Worm (Caenorhabditis elegans): ENCODE results near the gene Y62H9A.4.

Y62H9A.4 gene

DNA sequence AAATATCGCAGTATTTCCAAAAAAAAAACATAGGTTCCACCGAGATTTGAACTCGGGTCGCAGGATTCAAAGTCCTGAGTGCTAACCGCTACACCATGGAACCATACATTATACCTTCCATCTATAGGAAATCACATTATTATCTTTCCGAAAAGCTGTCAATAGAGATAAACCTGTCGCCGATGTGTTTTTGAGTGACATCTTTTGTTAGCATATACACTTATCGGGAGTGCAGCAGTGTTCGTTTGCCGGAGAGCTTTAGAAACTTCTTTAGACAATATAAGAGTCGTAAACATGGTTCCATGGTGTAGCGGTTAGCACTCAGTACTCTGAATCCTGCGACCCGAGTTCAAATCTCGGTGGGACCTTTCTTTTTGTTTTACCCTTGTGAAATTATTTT is 7.7 kb upstream of the Y62H9A.4 start:
- TF ChIP-seq zip-5 (tag; optimal IDR thresholded peaks at IDR 0.05) (no peak), hlh-15 (tag; optimal IDR thresholded peaks at IDR 0.05) (no peak), syd-9 (tag; optimal IDR thresholded peaks at IDR 0.05) (no peak), hlh-6 (tag; optimal IDR thresholded peaks at IDR 0.05) (no peak), pqm-1 (tag; optimal IDR thresholded peaks at IDR 0.05) (no peak), nhr-11 (tag; optimal IDR thresholded peaks at IDR 0.05) (no peak), ztf-16 (tag; optimal IDR thresholded peaks at IDR 0.05) (no peak), unc-86 (tag; optimal IDR thresholded peaks at IDR 0.05) (no peak), K09A11.1 (tag; optimal IDR thresholded peaks at IDR 0.05; ENCODE audit: insufficient read depth) (no peak), mec-3 (tag; optimal IDR thresholded peaks at IDR 0.05; ENCODE audit: borderline replicate concordance) (no peak), tbx-7 (tag; optimal IDR thresholded peaks at IDR 0.05) (no peak), ceh-18 (tag; optimal IDR thresholded peaks at IDR 0.05) (no peak)

DNA sequence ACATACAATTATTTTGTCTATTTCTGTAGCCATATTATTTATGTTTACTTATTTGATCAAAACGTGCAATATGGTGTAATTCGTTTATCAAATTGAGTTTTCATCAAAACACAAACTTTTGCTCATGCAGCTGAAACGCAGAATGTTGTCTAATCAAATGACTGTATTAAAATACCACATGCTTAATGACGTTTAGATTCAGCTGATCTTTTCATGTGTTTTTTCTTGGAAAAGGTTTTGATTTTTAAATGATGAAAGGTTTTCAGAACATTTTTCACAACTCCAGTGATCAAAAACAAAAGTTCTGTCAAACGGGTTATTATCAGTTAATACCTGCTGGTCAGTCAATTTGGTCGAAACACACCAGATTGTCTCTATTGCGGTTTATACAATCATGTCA is 4.7 kb upstream of the Y62H9A.4 start, which contains the start of gene Y62H9A.1:
TSS of gene Y62H9A.1 (plus strand) at position 282 of the 400 bp plus-strand sequence.
- TF ChIP-seq C08G9.2 (tag; optimal IDR thresholded peaks at IDR 0.05), result no peak
- no peak for TF ChIP-seq mec-3 (tag; optimal IDR thresholded peaks at IDR 0.05; ENCODE audit: borderline replicate concordance)
- no peak for TF ChIP-seq C38D4.7 (GFP tag; optimal IDR thresholded peaks at IDR 0.05)
- no peak for TF ChIP-seq ets-4 (tag; optimal IDR thresholded peaks at IDR 0.05)
- TF ChIP-seq ztf-16 (tag; optimal IDR thresholded peaks at IDR 0.05), result no peak
- no peak for TF ChIP-seq fkh-10 (GFP tag; optimal IDR thresholded peaks at IDR 0.05)
- TF ChIP-seq syd-9 (tag; optimal IDR thresholded peaks at IDR 0.05), result no peak
- no peak for TF ChIP-seq zip-5 (tag; optimal IDR thresholded peaks at IDR 0.05)
- no peak for TF ChIP-seq pax-1 (tag; optimal IDR thresholded peaks at IDR 0.05)
- no peak for TF ChIP-seq pqm-1 (tag; optimal IDR thresholded peaks at IDR 0.05)
- TF ChIP-seq T23F11.4 (GFP tag; optimal IDR thresholded peaks at IDR 0.05), result no peak
- no peak for TF ChIP-seq ceh-48 (tag; optimal IDR thresholded peaks at IDR 0.05)

DNA sequence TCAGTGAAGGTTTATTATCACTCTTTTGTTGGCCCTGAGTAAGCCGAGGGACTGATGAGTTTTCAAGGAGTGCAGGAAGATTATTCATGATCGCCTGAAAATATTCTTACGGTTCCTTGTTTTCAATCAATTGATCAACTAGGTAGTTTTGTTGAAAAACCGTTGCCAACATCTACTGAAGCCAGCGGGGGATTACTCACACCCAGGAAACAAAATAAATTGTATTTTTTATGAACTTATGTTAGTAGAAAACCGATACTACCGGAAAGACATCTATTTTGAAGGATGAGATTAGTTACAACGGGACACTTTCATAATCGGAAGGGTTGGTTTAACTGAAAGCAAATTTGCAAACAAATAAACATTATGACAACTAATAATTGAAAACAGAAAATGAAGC is 1.8 kb upstream of the Y62H9A.4 start, which contains the start of gene Y62H9A.2:
TSS of gene Y62H9A.2 (minus strand) at position 101 of the 400 bp plus-strand sequence.
- no peak for TF ChIP-seq fkh-10 (GFP tag; optimal IDR thresholded peaks at IDR 0.05)
- TF ChIP-seq unc-55 (GFP tag; optimal IDR thresholded peaks at IDR 0.05), result no peak
- TF ChIP-seq fax-1 (tag; optimal IDR thresholded peaks at IDR 0.05), result no peak
- no peak for TF ChIP-seq ceh-19 (GFP tag; optimal IDR thresholded peaks at IDR 0.05)
- no peak for TF ChIP-seq C38D4.7 (GFP tag; optimal IDR thresholded peaks at IDR 0.05)
- TF ChIP-seq pros-1 (tag; optimal IDR thresholded peaks at IDR 0.05), result no peak
- TF ChIP-seq ceh-30 (tag; optimal IDR thresholded peaks at IDR 0.05), result no peak
- TF ChIP-seq hlh-6 (tag; optimal IDR thresholded peaks at IDR 0.05), result no peak
- no peak for TF ChIP-seq sox-4 (tag; optimal IDR thresholded peaks at IDR 0.05)
- no peak for TF ChIP-seq F13H6.1 (tag; optimal IDR thresholded peaks at IDR 0.05)
- no peak for TF ChIP-seq eyg-1 (tag; optimal IDR thresholded peaks at IDR 0.05)
- no peak for TF ChIP-seq unc-3 (GFP tag; conservative IDR thresholded peaks at IDR 0.05)
- no peak for TF ChIP-seq unc-3 (tag; optimal IDR thresholded peaks at IDR 0.05)
- no peak for TF ChIP-seq ceh-9 (tag; optimal IDR thresholded peaks at IDR 0.05)
- no peak for TF ChIP-seq K02D7.2 (tag; optimal IDR thresholded peaks at IDR 0.05)
- no peak for TF ChIP-seq Y22D7AL.16 (tag; optimal IDR thresholded peaks at IDR 0.05)
- TF ChIP-seq ceh-22 (tag; optimal IDR thresholded peaks at IDR 0.05), result no peak
- TF ChIP-seq lim-6 (tag; optimal IDR thresholded peaks at IDR 0.05), result no peak
- TF ChIP-seq pat-9 (tag; optimal IDR thresholded peaks at IDR 0.05), result no peak
- no peak for TF ChIP-seq npax-4 (tag; optimal IDR thresholded peaks at IDR 0.05)

DNA sequence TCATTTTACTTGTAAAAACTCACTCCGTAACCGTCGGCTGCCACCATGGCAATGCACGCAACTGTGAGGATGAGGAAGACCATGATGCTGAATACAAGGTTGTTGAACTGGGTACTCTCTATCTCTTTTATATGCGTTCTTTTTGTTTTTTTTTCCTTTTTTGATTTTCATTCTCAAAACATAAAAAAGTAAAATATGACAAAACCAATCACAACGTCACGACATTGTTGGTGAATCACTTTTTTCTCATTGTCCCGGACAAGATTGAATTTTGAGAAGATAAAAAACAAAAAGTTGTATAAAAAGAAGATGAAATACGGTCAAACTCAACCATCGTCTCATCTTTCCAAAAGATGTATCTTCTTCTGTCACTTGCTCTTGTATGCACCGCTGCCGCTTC is 2.9 kb downstream of the Y62H9A.4 start, which contains the start of the genes Y62H9A.5 and ule-5:
TSS of gene Y62H9A.5 (minus strand) at position 101 of the 400 bp plus-strand sequence.
TSS of gene ule-5 (plus strand) at position 328 of the 400 bp plus-strand sequence.
- no peak for TF ChIP-seq ref-2 (tag; optimal IDR thresholded peaks at IDR 0.05)
- TF ChIP-seq ztf-16 (tag; optimal IDR thresholded peaks at IDR 0.05), result no peak
- TF ChIP-seq ceh-45 (GFP tag; IDR thresholded peaks at IDR 0.05), result no peak
- TF ChIP-seq ahr-1 (tag; optimal IDR thresholded peaks at IDR 0.05), result no peak
- no peak for TF ChIP-seq npax-4 (tag; optimal IDR thresholded peaks at IDR 0.05)
- TF ChIP-seq hlh-30 (tag; optimal IDR thresholded peaks at IDR 0.05; ENCODE audit: insufficient read depth), result no peak
- no peak for TF ChIP-seq C38D4.7 (GFP tag; optimal IDR thresholded peaks at IDR 0.05)
- TF ChIP-seq nhr-11 (tag; optimal IDR thresholded peaks at IDR 0.05), result no peak
